Worm (Caenorhabditis elegans) whole organism, young adult: ENCODE measurements around the gene ccdc-47.

Experiments used
- B0035.1 ChIP-seq: sonication (generic microtip); optimal IDR thresholded peaks from 2 replicates; lab custom pipeline; 2016; ENCODE audit warnings: missing genetic modification characterization, mild to moderate bottlenecking, missing compliant biosample characterization, missing genotype, missing genetic modification reagents
- B0336.3 ChIP-seq: fragments of 200-800 bp; sonication (Bioruptor generic); IDR thresholded peaks from 2 replicates; pipeline ENCODE4 v1.3.6; 2022; ENCODE audit warnings: missing genetic modification characterization, missing compliant biosample characterization
- C06A6.2 ChIP-seq: fragments of 200-800 bp; sonication (Bioruptor generic); conservative IDR thresholded peaks from 2 replicates; pipeline ENCODE4 v1.3.6; 2022; ENCODE audit warnings: missing genetic modification characterization, missing compliant biosample characterization
- D2030.7 ChIP-seq: fragments of 200-800 bp; sonication (Bioruptor generic); IDR thresholded peaks from 2 replicates; pipeline ENCODE4 v1.3.6; 2022; ENCODE audit warnings: missing genetic modification reagents, missing genetic modification characterization, missing compliant biosample characterization
- F22D6.2 ChIP-seq: sonication (generic microtip); optimal IDR thresholded peaks from 2 replicates; lab custom pipeline; 2016; ENCODE audit warnings: mild to moderate bottlenecking, missing genetic modification characterization, missing compliant biosample characterization
- F23B12.7 ChIP-seq: sonication (generic microtip); optimal IDR thresholded peaks from 2 replicates; lab custom pipeline; 2017; ENCODE audit warnings: missing genetic modification characterization, mild to moderate bottlenecking, missing compliant biosample characterization, antibody characterized with exemption, moderate library complexity; ENCODE audit not compliant: insufficient read depth
- F39B2.1 ChIP-seq: fragments of 200-800 bp; sonication (Bioruptor generic); IDR thresholded peaks from 2 replicates; pipeline ENCODE4 v1.3.6; 2022; ENCODE audit warnings: missing genetic modification reagents, missing genetic modification characterization, missing compliant biosample characterization
- F55B11.4 ChIP-seq: sonication (generic microtip); optimal IDR thresholded peaks from 2 replicates; lab custom pipeline; 2016; ENCODE audit warnings: missing compliant biosample characterization, missing genetic modification characterization, borderline replicate concordance; ENCODE audit not compliant: insufficient read depth
- F57A8.1 ChIP-seq: fragments of 200-800 bp; sonication (Bioruptor generic); optimal IDR thresholded peaks from 2 replicates; lab custom pipeline; 2018; ENCODE audit warnings: mild to moderate bottlenecking, missing genetic modification characterization, moderate library complexity, missing compliant biosample characterization
- F57C9.4 ChIP-seq: sonication (generic microtip); optimal IDR thresholded peaks from 2 replicates; lab custom pipeline; 2017; ENCODE audit warnings: mild to moderate bottlenecking, missing genetic modification characterization, missing compliant biosample characterization
- K11D2.4 ChIP-seq: fragments of 200-800 bp; sonication (Bioruptor generic); IDR thresholded peaks from 2 replicates; pipeline ENCODE4 v1.3.6; 2022; ENCODE audit warnings: missing genetic modification reagents, missing genetic modification characterization, missing compliant biosample characterization
- Y53F4B.3 ChIP-seq: fragments of 200-800 bp; sonication (Bioruptor generic); IDR thresholded peaks from 2 replicates; pipeline ENCODE4 v1.3.6; 2022; ENCODE audit warnings: missing genetic modification reagents, missing genetic modification characterization, missing compliant biosample characterization
- Y56A3A.18 ChIP-seq: fragments of 200-800 bp; sonication (Bioruptor generic); IDR thresholded peaks from 2 replicates; pipeline ENCODE4 v1.3.6; 2022; ENCODE audit warnings: missing genetic modification reagents, missing genetic modification characterization, missing compliant biosample characterization
- Y67H2A.10 ChIP-seq: fragments of 200-800 bp; sonication (Bioruptor generic); conservative IDR thresholded peaks from 2 replicates; pipeline ENCODE4 v1.3.6; 2022; ENCODE audit warnings: missing genetic modification reagents, missing genetic modification characterization, missing compliant biosample characterization
- Y95B8A.8 ChIP-seq: fragments of 200-800 bp; sonication (Bioruptor generic); IDR thresholded peaks from 2 replicates; pipeline ENCODE4 v1.3.6; 2022; ENCODE audit warnings: missing genetic modification reagents, missing genetic modification characterization, missing compliant biosample characterization
- ZK185.1 ChIP-seq: sonication (generic microtip); optimal IDR thresholded peaks from 2 replicates; lab custom pipeline; 2016; ENCODE audit warnings: mild to moderate bottlenecking, missing genetic modification characterization, missing compliant biosample characterization; ENCODE audit not compliant: poor library complexity, severe bottlenecking
- ama-1 ChIP-seq, 3 experiments: fragments of 150-350 bp in 1 of 3; sonication (generic microtip) in 2 of 3; optimal IDR thresholded peaks; 2 replicates each; lab custom pipeline; 2014 to 2018; ENCODE audit warnings: missing biosample characterization in 2 of 3, missing genetic modification characterization in 2 of 3, missing genetic modification reagents in 2 of 3
- aptf-3 ChIP-seq: fragments of 200-800 bp; sonication (Bioruptor generic); IDR thresholded peaks from 2 replicates; pipeline ENCODE4 v1.3.6; 2022; ENCODE audit warnings: missing genetic modification characterization, missing compliant biosample characterization
- attf-5 ChIP-seq: fragments of 200-800 bp; sonication (Bioruptor generic); optimal IDR thresholded peaks from 2 replicates; lab custom pipeline; 2018; ENCODE audit warnings: mild to moderate bottlenecking, missing genetic modification characterization, missing compliant biosample characterization
- bed-2 ChIP-seq: fragments of 200-800 bp; sonication (Bioruptor generic); IDR thresholded peaks from 2 replicates; pipeline ENCODE4 v1.3.6; 2022; ENCODE audit warnings: missing genetic modification reagents, missing genetic modification characterization, missing compliant biosample characterization
- ccch-3 ChIP-seq: fragments of 200-800 bp; sonication (Bioruptor generic); optimal IDR thresholded peaks from 2 replicates; lab custom pipeline; 2018; ENCODE audit warnings: mild to moderate bottlenecking, missing genetic modification characterization, missing compliant biosample characterization
- cebp-1 ChIP-seq, 2 experiments: fragments of 200-800 bp in 1 of 2; sonication (Bioruptor generic) in 1 of 2; sonication (generic microtip) in 1 of 2; IDR thresholded peaks in 1 of 2; optimal IDR thresholded peaks in 1 of 2; 2 replicates each; pipeline versions ENCODE4 v1.3.6 to Lab custom; 2017 to 2022; ENCODE audit warnings: missing compliant biosample characterization in 2 of 2, missing genetic modification characterization in 2 of 2, mild to moderate bottlenecking in 1 of 2, missing genetic modification reagents in 1 of 2, moderate library complexity in 1 of 2
- cebp-2 ChIP-seq: fragments of 200-800 bp; sonication (Bioruptor generic); IDR thresholded peaks from 2 replicates; pipeline ENCODE4 v1.3.6; 2022; ENCODE audit warnings: missing genetic modification characterization, missing compliant biosample characterization
- dpl-1 ChIP-seq: fragments of 150-350 bp; optimal IDR thresholded peaks from 2 replicates; lab custom pipeline; 2014; ENCODE audit warnings: missing biosample characterization, missing genetic modification reagents, missing genetic modification characterization
- egl-44 ChIP-seq: fragments of 200-800 bp; sonication (Bioruptor generic); IDR thresholded peaks from 2 replicates; pipeline ENCODE4 v1.3.6; 2022; ENCODE audit warnings: missing genetic modification reagents, missing genetic modification characterization, missing compliant biosample characterization
- egrh-3 ChIP-seq: fragments of 200-800 bp; sonication (Bioruptor generic); IDR thresholded peaks from 2 replicates; pipeline ENCODE4 v1.3.6; 2022; ENCODE audit warnings: missing genetic modification reagents, missing genetic modification characterization, missing compliant biosample characterization
- ekl-4 ChIP-seq: fragments of 200-800 bp; sonication (Bioruptor generic); IDR thresholded peaks from 2 replicates; pipeline ENCODE4 v1.3.6; 2022; ENCODE audit warnings: missing genetic modification reagents, missing genetic modification characterization, missing compliant biosample characterization
- fkh-3 ChIP-seq: sonication (generic microtip); optimal IDR thresholded peaks from 2 replicates; lab custom pipeline; 2016; ENCODE audit warnings: mild to moderate bottlenecking, missing genetic modification characterization, missing compliant biosample characterization
- gei-17 ChIP-seq: fragments of 200-800 bp; sonication (Bioruptor generic); optimal IDR thresholded peaks from 2 replicates; lab custom pipeline; 2018; ENCODE audit warnings: mild to moderate bottlenecking, missing genetic modification characterization, missing compliant biosample characterization
- him-1 ChIP-seq: sonication (generic microtip); optimal IDR thresholded peaks from 2 replicates; lab custom pipeline; 2016; ENCODE audit warnings: missing genotype, missing genetic modification reagents, missing genetic modification characterization, missing compliant biosample characterization
- lin-54 ChIP-seq: fragments of 200-800 bp; sonication (Bioruptor generic); optimal IDR thresholded peaks from 2 replicates; lab custom pipeline; 2018; ENCODE audit warnings: mild to moderate bottlenecking, missing genetic modification characterization, missing compliant biosample characterization
- lir-1 ChIP-seq: fragments of 200-800 bp; sonication (Bioruptor generic); conservative IDR thresholded peaks from 2 replicates; pipeline ENCODE4 v1.3.6; 2022; ENCODE audit warnings: missing genetic modification reagents, missing genetic modification characterization, missing compliant biosample characterization
- madf-10 ChIP-seq: sonication (generic microtip); optimal IDR thresholded peaks from 2 replicates; lab custom pipeline; 2016; ENCODE audit warnings: mild to moderate bottlenecking, missing genetic modification characterization, missing compliant biosample characterization
- mel-28 ChIP-seq: sonication (generic microtip); optimal IDR thresholded peaks from 2 replicates; lab custom pipeline; 2016; ENCODE audit warnings: borderline replicate concordance, mild to moderate bottlenecking, missing genetic modification characterization, missing compliant biosample characterization
- nfya-2 ChIP-seq: fragments of 200-800 bp; sonication (Bioruptor generic); IDR thresholded peaks from 2 replicates; pipeline ENCODE4 v1.3.6; 2022; ENCODE audit warnings: missing genetic modification reagents, missing genetic modification characterization, missing compliant biosample characterization
- nhr-27 ChIP-seq: fragments of 200-800 bp; sonication (Bioruptor generic); optimal IDR thresholded peaks from 2 replicates; lab custom pipeline; 2018; ENCODE audit warnings: mild to moderate bottlenecking, missing genetic modification characterization, moderate library complexity, missing compliant biosample characterization
- rec-8 ChIP-seq, 2 experiments: sonication (generic microtip); optimal IDR thresholded peaks; 2 replicates each; lab custom pipeline; 2016; ENCODE audit warnings: mild to moderate bottlenecking in 2 of 2, missing genetic modification characterization in 2 of 2, missing genetic modification reagents in 2 of 2, missing genotype in 2 of 2, missing biosample characterization in 1 of 2, missing compliant biosample characterization in 1 of 2, moderate library complexity in 1 of 2
- repo-1 ChIP-seq: sonication (generic microtip); optimal IDR thresholded peaks from 2 replicates; lab custom pipeline; 2017; ENCODE audit warnings: mild to moderate bottlenecking, missing genetic modification characterization, missing compliant biosample characterization
- snpc-3.4 ChIP-seq: sonication (generic microtip); optimal IDR thresholded peaks from 2 replicates; lab custom pipeline; 2017; ENCODE audit warnings: missing genetic modification characterization, mild to moderate bottlenecking, missing compliant biosample characterization, antibody characterized with exemption, moderate library complexity, missing genotype, missing genetic modification reagents
- tbp1 ChIP-seq: fragments of 200-800 bp; sonication (Bioruptor generic); optimal IDR thresholded peaks from 2 replicates; lab custom pipeline; 2018; ENCODE audit warnings: mild to moderate bottlenecking, missing genetic modification characterization, missing compliant biosample characterization
- tlf-1 ChIP-seq: fragments of 200-800 bp; sonication (Bioruptor generic); optimal IDR thresholded peaks from 2 replicates; lab custom pipeline; 2018; ENCODE audit warnings: mild to moderate bottlenecking, missing genetic modification characterization, missing compliant biosample characterization
- xnd-1 ChIP-seq: sonication (generic microtip); optimal IDR thresholded peaks from 2 replicates; lab custom pipeline; 2016; ENCODE audit warnings: missing genotype, missing genetic modification reagents, missing genetic modification characterization, missing compliant biosample characterization
- zfh-2 ChIP-seq: fragments of 200-800 bp; sonication (Bioruptor generic); conservative IDR thresholded peaks from 2 replicates; pipeline ENCODE4 v1.3.6; 2022; ENCODE audit warnings: missing genetic modification reagents, missing genetic modification characterization, missing compliant biosample characterization
- ztf-22 ChIP-seq: fragments of 200-800 bp; sonication (Bioruptor generic); optimal IDR thresholded peaks from 2 replicates; lab custom pipeline; 2018; ENCODE audit warnings: mild to moderate bottlenecking, missing genetic modification characterization, moderate library complexity, missing compliant biosample characterization
- ztf-3 ChIP-seq: fragments of 200-800 bp; sonication (Bioruptor generic); optimal IDR thresholded peaks from 2 replicates; lab custom pipeline; 2018; ENCODE audit warnings: mild to moderate bottlenecking, missing genetic modification characterization, missing compliant biosample characterization
- ztf-6 ChIP-seq: fragments of 200-800 bp; sonication (Bioruptor generic); IDR thresholded peaks from 2 replicates; pipeline ENCODE4 v1.3.6; 2022; ENCODE audit warnings: missing genetic modification reagents, missing genetic modification characterization, missing compliant biosample characterization

The ccdc-47 gene

DNA sequence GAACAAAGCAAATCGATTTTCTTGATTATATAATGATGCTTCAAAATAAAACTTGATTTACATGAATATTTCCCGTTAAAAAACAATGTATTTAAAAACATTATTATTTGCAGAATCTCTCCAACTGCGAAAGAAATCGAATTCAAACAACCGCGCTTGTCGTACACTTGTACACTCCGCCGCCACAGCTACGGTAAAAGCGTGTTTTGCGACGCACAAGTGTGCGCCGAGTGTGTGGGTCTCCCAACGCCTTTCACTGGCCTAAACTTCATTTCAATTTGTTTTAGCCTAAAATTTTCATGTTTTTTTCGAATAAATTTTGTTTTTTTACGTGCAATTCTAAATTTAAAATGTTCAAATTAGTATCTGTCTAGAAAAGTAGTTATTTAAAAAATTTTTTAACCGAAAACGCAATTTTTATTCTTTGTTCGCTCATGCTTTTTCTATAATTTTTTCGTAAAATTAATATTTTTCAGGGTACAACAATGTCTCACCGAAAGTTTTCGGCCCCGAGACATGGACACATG is 49.3 kb upstream of the ccdc-47 start, which contains the start of gene rpl-3 (continued):
- TF ChIP-seq Y56A3A.18, result peak; percentile 100
- peak; percentile 96 for TF ChIP-seq aptf-3
- peak; percentile 98 for TF ChIP-seq bed-2 (GFP tag; lab: Robert Waterston, UW)
- peak; percentile 89 for TF ChIP-seq F57A8.1 (GFP tag; lab: Kevin White, UChicago)
- peak; percentile 98 for TF ChIP-seq nfya-2 (GFP tag; lab: Robert Waterston, UW)
- TF ChIP-seq F57C9.4 (tag; lab: Kevin White, UChicago), result peak; percentile 99
- peak; percentile 99 for TF ChIP-seq egl-44
- peak; percentile 100 for TF ChIP-seq attf-5 (GFP tag; lab: Kevin White, UChicago)
- TF ChIP-seq dpl-1 (GFP tag; lab: Kevin White, UChicago), result peak; percentile 100
- TF ChIP-seq F39B2.1, result peak; percentile 98
- TF ChIP-seq gei-17 (GFP tag; lab: Kevin White, UChicago), result peak; percentile 95
- TF ChIP-seq egrh-3 (GFP tag; lab: Robert Waterston, UW), result peak; percentile 94
- peak; percentile 100 for TF ChIP-seq cebp-2 (GFP tag; lab: Robert Waterston, UW)
- TF ChIP-seq ama-1 (optimal IDR thresholded peaks at IDR 0.05; lab: Kevin White, UChicago), result no peak
- TF ChIP-seq ama-1 (GFP tag; optimal IDR thresholded peaks at IDR 0.05; lab: Kevin White, UChicago), result peak; percentile 83 to 92
- TF ChIP-seq tbp1 (GFP tag; lab: Kevin White, UChicago), result peak; percentile 85
- TF ChIP-seq D2030.7 (GFP tag; lab: Robert Waterston, UW), result peak; percentile 100
- TF ChIP-seq B0336.3, result peak; percentile 100
- peak; percentile 99 for TF ChIP-seq ZK185.1 (tag; lab: Kevin White, UChicago)
- peak; percentile 99 for TF ChIP-seq F23B12.7 (tag; lab: Kevin White, UChicago)
- peak; percentile 97 for TF ChIP-seq F22D6.2
- peak; percentile 97 for TF ChIP-seq B0035.1 (tag; lab: Kevin White, UChicago)
- peak; percentile 99 for TF ChIP-seq him-1 (tag; lab: Kevin White, UChicago)
- peak; percentile 95 to 99 for TF ChIP-seq rec-8 (tag; optimal IDR thresholded peaks at IDR 0.05; lab: Kevin White, UChicago)
- peak; percentile 99 for TF ChIP-seq nhr-27 (tag; lab: Kevin White, UChicago)
- TF ChIP-seq ccch-3 (GFP tag; lab: Kevin White, UChicago), result peak; percentile 99
- peak; percentile 99 for TF ChIP-seq ztf-3
- TF ChIP-seq repo-1 (tag; lab: Kevin White, UChicago), result peak; percentile 100
- peak; percentile 93 for TF ChIP-seq mel-28 (tag; lab: Kevin White, UChicago)
- peak; percentile 100 for TF ChIP-seq lin-54 (GFP tag; lab: Kevin White, UChicago)
- no peak for TF ChIP-seq F55B11.4
- TF ChIP-seq fkh-3, result peak; percentile 96
- peak; percentile 100 for TF ChIP-seq Y95B8A.8 (GFP tag; lab: Robert Waterston, UW)
- peak; percentile 89 for TF ChIP-seq xnd-1
- TF ChIP-seq K11D2.4, result peak; percentile 100
- peak; percentile 100 for TF ChIP-seq Y67H2A.10 (GFP tag; lab: Robert Waterston, UW)
- TF ChIP-seq cebp-1 (GFP tag; IDR thresholded peaks at IDR 0.05; lab: Robert Waterston, UW), result peak; percentile 98
- peak; percentile 100 for TF ChIP-seq cebp-1 (tag; optimal IDR thresholded peaks at IDR 0.05; lab: Kevin White, UChicago)
- peak; percentile 99 for TF ChIP-seq snpc-3.4 (tag; lab: Kevin White, UChicago)
- TF ChIP-seq ztf-22 (GFP tag; lab: Kevin White, UChicago), result peak; percentile 100
- TF ChIP-seq lir-1 (GFP tag; lab: Robert Waterston, UW), result peak; percentile 100
- peak; percentile 100 for TF ChIP-seq C06A6.2 (GFP tag; lab: Robert Waterston, UW)
- peak; percentile 100 for TF ChIP-seq ekl-4 (GFP tag; lab: Robert Waterston, UW)
- TF ChIP-seq zfh-2 (GFP tag; lab: Robert Waterston, UW), result peak; percentile 98
- peak; percentile 98 for TF ChIP-seq madf-10 (tag; lab: Kevin White, UChicago)
- peak; percentile 98 for TF ChIP-seq Y53F4B.3 (GFP tag; lab: Robert Waterston, UW)
- peak; percentile 100 for TF ChIP-seq tlf-1 (GFP tag; lab: Kevin White, UChicago)
- peak; percentile 100 for TF ChIP-seq ztf-6
